Fruit fly (Drosophila melanogaster) whole organism, wandering third instar larva: ENCODE results near the gene CG5199.

ENCODE experiments used
- CrebA ChIP-seq: fragments of 200-800 bp; sonication (Bioruptor generic); optimal IDR thresholded peaks from 2 replicates; lab custom pipeline; 2016; ENCODE audit warnings: missing biosample characterization, mild to moderate bottlenecking, missing genetic modification characterization, borderline replicate concordance
- Myc ChIP-seq: fragments of >200 bp; optimal IDR thresholded peaks from 2 replicates; lab custom pipeline; 2017
- OdsH ChIP-seq: fragments of 200-800 bp; sonication (Bioruptor generic); optimal IDR thresholded peaks from 2 replicates; lab custom pipeline; 2016; ENCODE audit warnings: missing biosample characterization, mild to moderate bottlenecking, missing genetic modification characterization
- lola ChIP-seq: fragments of >200 bp; optimal IDR thresholded peaks from 2 replicates; lab custom pipeline; 2017; ENCODE audit warnings: missing biosample characterization, missing genetic modification characterization
- pan ChIP-seq: fragments of >200 bp; optimal IDR thresholded peaks from 2 replicates; lab custom pipeline; 2017
- psq ChIP-seq: fragments of 200-800 bp; sonication (Bioruptor generic); optimal IDR thresholded peaks from 3 replicates; lab custom pipeline; 2017; ENCODE audit warnings: missing biosample characterization, mild to moderate bottlenecking, missing genetic modification characterization, moderate library complexity
- woc ChIP-seq: sonication (Bioruptor generic); optimal IDR thresholded peaks from 2 replicates; lab custom pipeline; 2016; ENCODE audit warnings: missing biosample characterization, mild to moderate bottlenecking, missing genetic modification characterization

- TF ChIP-seq Myc (lab: Kevin White, UChicago) (no peak), lola (GFP tag; lab: Kevin White, UChicago) (no peak), pan (no peak), psq (GFP tag; lab: Kevin White, UChicago) (peak; percentile 98), OdsH (peak; percentile 95), CrebA (GFP tag; lab: Kevin White, UChicago) (no peak), woc (GFP tag; lab: Kevin White, UChicago) (peak; percentile 92)
These were observed 41.0 kb upstream of the CG5199 start for dm6 chr3L:20493417-20494261.
